Fruit fly (Drosophila melanogaster): ENCODE results near the gene swm.

The swm gene

dm6 chr2L:19546869-19547710, 54.0 kb downstream of the swm start, which contains the start of gene CG10337 (continued):
- TF ChIP-seq Fer1 (GFP tag; optimal IDR thresholded peaks at IDR 0.05) (peak; percentile 78), B-H2 (GFP tag; optimal IDR thresholded peaks at IDR 0.05) (peak; percentile 14), cg (GFP tag; optimal IDR thresholded peaks at IDR 0.05) (no peak), Dp (GFP tag; optimal IDR thresholded peaks at IDR 0.05) (no peak), tgo (GFP tag; IDR thresholded peaks at IDR 0.05) (no peak), sqz (GFP tag; optimal IDR thresholded peaks at IDR 0.05) (peak; percentile 35), Doc2 (GFP tag; IDR thresholded peaks at IDR 0.05) (no peak), CG8281 (tag; optimal IDR thresholded peaks at IDR 0.05) (no peak), pros (GFP tag; optimal IDR thresholded peaks at IDR 0.05) (no peak), CG13624 (GFP tag; optimal IDR thresholded peaks at IDR 0.05) (no peak), Dip2 (GFP tag; IDR thresholded peaks at IDR 0.05) (no peak), CG43689 (GFP tag; IDR thresholded peaks at IDR 0.05) (no peak), insv (GFP tag; optimal IDR thresholded peaks at IDR 0.05) (peak in 1 of 2 experiments; percentile 11), yki (optimal IDR thresholded peaks at IDR 0.05) (no peak), Atf6 (GFP tag; IDR thresholded peaks at IDR 0.05) (peak; percentile 56; the same call in 1 of the 2 replicates), CG9609 (GFP tag; optimal IDR thresholded peaks at IDR 0.05) (no peak), CG11247 (GFP tag; IDR thresholded peaks at IDR 0.05) (no peak), en (GFP tag; optimal IDR thresholded peaks at IDR 0.05) (no peak), CG32532 (GFP tag; IDR thresholded peaks at IDR 0.05) (peak; percentile 49), ara (GFP tag; IDR thresholded peaks at IDR 0.05) (peak; percentile 48), Hr39 (optimal IDR thresholded peaks at IDR 0.05) (no peak), CG17361 (GFP tag; IDR thresholded peaks at IDR 0.05) (peak; percentile 30; the same call in 1 of the 3 replicates), CG12155 (GFP tag; optimal IDR thresholded peaks at IDR 0.05) (peak; percentile 16), Deaf1 (tag; optimal IDR thresholded peaks at IDR 0.05) (peak; percentile 68), CG10565 (GFP tag; optimal IDR thresholded peaks at IDR 0.05) (no peak), Usf (GFP tag; optimal IDR thresholded peaks at IDR 0.05) (no peak), HHEX (GFP tag; optimal IDR thresholded peaks at IDR 0.05) (peak; percentile 40), CG12104 (GFP tag; optimal IDR thresholded peaks at IDR 0.05) (peak; percentile 7), Hr3 (GFP tag; optimal IDR thresholded peaks at IDR 0.05) (peak; percentile 13), Optix (GFP tag; IDR thresholded peaks at IDR 0.05) (no peak), CHES-1-like (GFP tag; optimal IDR thresholded peaks at IDR 0.05) (peak; percentile 21), jing (GFP tag; optimal IDR thresholded peaks at IDR 0.05) (no peak), Bteb2 (GFP tag; optimal IDR thresholded peaks at IDR 0.05) (peak; percentile 34), Sox100B (GFP tag; optimal IDR thresholded peaks at IDR 0.05) (peak; percentile 54), CG4820 (GFP tag; optimal IDR thresholded peaks at IDR 0.05) (peak; percentile 7), sna (GFP tag; IDR thresholded peaks at IDR 0.05; ENCODE audit: partially characterized antibody) (no peak), CG12942 (GFP tag; optimal IDR thresholded peaks at IDR 0.05) (no peak), CG1529 (GFP tag; optimal IDR thresholded peaks at IDR 0.05) (no peak), repo (GFP tag; optimal IDR thresholded peaks at IDR 0.05) (no peak), fd102C (GFP tag; optimal IDR thresholded peaks at IDR 0.05) (no peak), nerfin-2 (GFP tag; IDR thresholded peaks at IDR 0.05; ENCODE audit: partially characterized antibody) (no peak), Chrac-16 (GFP tag; optimal IDR thresholded peaks at IDR 0.05) (no peak), Mrtf (GFP tag; IDR thresholded peaks at IDR 0.05) (no peak), CG16815 (GFP tag; optimal IDR thresholded peaks at IDR 0.05) (no peak), pfk (GFP tag; optimal IDR thresholded peaks at IDR 0.05) (no peak), onecut (GFP tag; IDR thresholded peaks at IDR 0.05) (no peak), MESR4 (GFP tag; optimal IDR thresholded peaks at IDR 0.05) (no peak), CG34376 (GFP tag; optimal IDR thresholded peaks at IDR 0.05) (peak; percentile 54), CG12071 (GFP tag; optimal IDR thresholded peaks at IDR 0.05) (peak; percentile 60), kni (GFP tag; optimal IDR thresholded peaks at IDR 0.05) (no peak), Nf-YA (GFP tag; IDR thresholded peaks at IDR 0.05) (0 out of 2 replicates have a peak, but pooled peaks have one; percentile 31)

Data from whole organism, embryonic.